Fruit fly (Drosophila melanogaster): ENCODE results near the gene CG5262.

DNA sequence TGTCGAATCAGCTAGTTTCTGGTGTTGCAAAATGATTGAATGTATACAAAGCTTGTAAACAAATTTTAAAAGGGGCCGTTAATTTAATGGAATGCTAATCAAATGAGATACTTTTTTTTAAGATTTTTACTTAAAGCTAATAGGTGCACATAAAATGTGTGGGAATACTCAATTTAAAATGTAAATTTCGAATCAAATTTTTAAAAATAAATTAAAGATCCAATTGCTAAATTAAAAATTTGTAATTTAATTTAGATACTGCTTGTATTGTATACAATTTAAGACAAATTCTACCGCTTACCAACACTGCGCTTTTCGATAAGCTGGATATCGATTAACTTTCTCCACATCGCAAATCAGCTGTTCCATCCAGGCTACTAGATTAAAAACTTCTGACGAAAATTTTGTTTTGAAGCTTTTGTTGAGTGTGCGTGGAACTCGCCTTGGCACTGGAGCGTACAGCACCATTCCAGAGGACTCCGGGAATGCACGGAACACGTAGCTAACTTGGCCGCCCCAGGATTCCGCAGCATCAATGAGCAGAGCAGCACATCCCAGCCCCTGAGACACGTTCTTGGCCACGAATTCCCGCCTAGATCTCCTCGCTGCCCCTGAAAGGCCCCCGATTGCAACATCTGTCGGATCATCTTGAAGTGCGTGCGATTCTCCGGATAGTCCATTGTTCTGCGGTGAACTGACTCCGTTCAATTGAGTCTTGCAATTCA is 46.0 kb downstream of the CG5262 start, which contains the start of the genes CG5498 and fbl:
- TF ChIP-seq CG12605 (GFP tag; IDR thresholded peaks at IDR 0.05) (no peak), CG9948 (tag; optimal IDR thresholded peaks at IDR 0.05) (peak; percentile 61), CG13204 (GFP tag; optimal IDR thresholded peaks at IDR 0.05) (no peak), CG15710 (tag; optimal IDR thresholded peaks at IDR 0.05) (peak; percentile 69), CG4496 (GFP tag; IDR thresholded peaks at IDR 0.05) (0 out of 3 replicates have a peak, but pooled peaks have one; percentile 55), D1 (tag; optimal IDR thresholded peaks at IDR 0.05) (peak; percentile 68), CG8159 (tag; optimal IDR thresholded peaks at IDR 0.05) (peak; percentile 75), EcR (GFP tag; optimal IDR thresholded peaks at IDR 0.05) (no peak)
